Worm (Caenorhabditis elegans) whole organism, L3 larva: Measurements from ENCODE around the gene C29H12.2.

Experiments
- R02D3.7 ChIP-seq: fragments of 150-350 bp; optimal IDR thresholded peaks from 2 replicates; lab custom pipeline; 2014; ENCODE audit warnings: missing biosample characterization, missing genetic modification characterization
- ZK546.5 ChIP-seq: sonication (generic microtip); optimal IDR thresholded peaks from 2 replicates; lab custom pipeline; 2017; ENCODE audit warnings: missing biosample characterization, missing genetic modification characterization
- aly-2 ChIP-seq: fragments of 150-350 bp; optimal IDR thresholded peaks from 2 replicates; lab custom pipeline; 2014; ENCODE audit warnings: missing biosample characterization, missing genetic modification characterization
- ama-1 ChIP-seq: fragments of 150-350 bp; optimal IDR thresholded peaks from 2 replicates; lab custom pipeline; 2018
- ceh-28 ChIP-seq: fragments of 150-350 bp; optimal IDR thresholded peaks from 2 replicates; lab custom pipeline; 2014; ENCODE audit warnings: missing biosample characterization, missing genetic modification reagents, missing genetic modification characterization
- ceh-82 ChIP-seq: fragments of 150-350 bp; optimal IDR thresholded peaks from 2 replicates; lab custom pipeline; 2014; ENCODE audit warnings: missing biosample characterization, missing genetic modification characterization
- ceh-9 ChIP-seq: sonication (generic microtip); optimal IDR thresholded peaks from 2 replicates; lab custom pipeline; 2018; ENCODE audit warnings: missing biosample characterization, missing genetic modification characterization
- daf-12 ChIP-seq: fragments of 150-350 bp; optimal IDR thresholded peaks from 2 replicates; lab custom pipeline; 2014; ENCODE audit warnings: missing biosample characterization, missing genetic modification reagents, missing genetic modification characterization
- egl-27 ChIP-seq: sonication (generic microtip); optimal IDR thresholded peaks from 4 replicates; lab custom pipeline; 2017; ENCODE audit warnings: missing biosample characterization, missing genetic modification reagents, missing genetic modification characterization
- egl-5 ChIP-seq: fragments of 150-350 bp; optimal IDR thresholded peaks from 2 replicates; lab custom pipeline; 2017; ENCODE audit warnings: missing biosample characterization, missing genetic modification reagents, missing genetic modification characterization, inconsistent platforms
- elt-1 ChIP-seq: fragments of 150-350 bp; optimal IDR thresholded peaks from 2 replicates; lab custom pipeline; 2014; ENCODE audit warnings: missing biosample characterization, missing genetic modification characterization
- elt-2 ChIP-seq: sonication (generic microtip); optimal IDR thresholded peaks from 2 replicates; lab custom pipeline; 2016; ENCODE audit warnings: missing genetic modification reagents, mild to moderate bottlenecking, missing genetic modification characterization, missing compliant biosample characterization
- elt-3 ChIP-seq, 3 experiments: fragments of 150-350 bp in 1 of 3; sonication (generic microtip) in 2 of 3; optimal IDR thresholded peaks; 2 replicates in 2 of 3; 4 replicates in 1 of 3; lab custom pipeline; 2014 to 2017; ENCODE audit warnings: missing biosample characterization in 3 of 3, missing genetic modification characterization in 3 of 3
- eor-1 ChIP-seq, 2 experiments: fragments of 150-350 bp; optimal IDR thresholded peaks; 2 replicates each; lab custom pipeline; 2014 to 2018; ENCODE audit warnings: missing biosample characterization in 2 of 2, missing genetic modification characterization in 2 of 2
- fkh-10 ChIP-seq: sonication (generic microtip); optimal IDR thresholded peaks from 2 replicates; lab custom pipeline; 2017; ENCODE audit warnings: missing biosample characterization, missing genetic modification reagents, missing genetic modification characterization
- fos-1 ChIP-seq: fragments of 150-350 bp; optimal IDR thresholded peaks from 2 replicates; lab custom pipeline; 2014; ENCODE audit warnings: missing biosample characterization, missing genetic modification characterization
- hmg-11 ChIP-seq: sonication (generic microtip); optimal IDR thresholded peaks from 2 replicates; lab custom pipeline; 2016; ENCODE audit warnings: missing genetic modification characterization, missing compliant biosample characterization
- jun-1 ChIP-seq: fragments of 150-350 bp; optimal IDR thresholded peaks from 2 replicates; lab custom pipeline; 2014; ENCODE audit warnings: missing biosample characterization, missing genetic modification reagents, missing genetic modification characterization
- lin-15B ChIP-seq: fragments of 150-350 bp; optimal IDR thresholded peaks from 2 replicates; lab custom pipeline; 2014; ENCODE audit warnings: missing biosample characterization, missing genetic modification characterization
- lin-39 ChIP-seq: fragments of 150-350 bp; optimal IDR thresholded peaks from 2 replicates; lab custom pipeline; 2018; ENCODE audit warnings: missing biosample characterization, missing genetic modification reagents, missing genetic modification characterization
- mdl-1 ChIP-seq: fragments of 150-350 bp; optimal IDR thresholded peaks from 2 replicates; lab custom pipeline; 2014; ENCODE audit warnings: missing biosample characterization, missing genetic modification characterization
- nhr-11 ChIP-seq: fragments of 150-350 bp; optimal IDR thresholded peaks from 2 replicates; lab custom pipeline; 2014; ENCODE audit warnings: missing biosample characterization, missing genetic modification characterization
- nhr-12 ChIP-seq: fragments of 150-350 bp; optimal IDR thresholded peaks from 2 replicates; lab custom pipeline; 2014; ENCODE audit warnings: missing biosample characterization, missing genetic modification characterization
- nhr-23 ChIP-seq: fragments of 150-350 bp; optimal IDR thresholded peaks from 2 replicates; lab custom pipeline; 2014; ENCODE audit warnings: missing biosample characterization, missing genetic modification reagents, missing genetic modification characterization
- nhr-28 ChIP-seq: fragments of 150-350 bp; optimal IDR thresholded peaks from 2 replicates; lab custom pipeline; 2014; ENCODE audit warnings: missing biosample characterization, missing genetic modification characterization
- nhr-43 ChIP-seq: sonication (generic microtip); optimal IDR thresholded peaks from 2 replicates; lab custom pipeline; 2016; ENCODE audit warnings: mild to moderate bottlenecking, missing genetic modification characterization, missing compliant biosample characterization; ENCODE audit not compliant: poor library complexity, severe bottlenecking
- nhr-67 ChIP-seq: fragments of 150-350 bp; optimal IDR thresholded peaks from 2 replicates; lab custom pipeline; 2014; ENCODE audit warnings: missing biosample characterization, missing genetic modification characterization
- nhr-76 ChIP-seq: fragments of 150-350 bp; sonication (generic microtip); optimal IDR thresholded peaks from 5 replicates; lab custom pipeline; 2014; ENCODE audit warnings: missing biosample characterization, missing genetic modification characterization
- nhr-77 ChIP-seq: fragments of 150-350 bp; optimal IDR thresholded peaks from 2 replicates; lab custom pipeline; 2014; ENCODE audit warnings: missing biosample characterization, missing genetic modification characterization
- pha-4 ChIP-seq: fragments of 150-350 bp; optimal IDR thresholded peaks from 2 replicates; lab custom pipeline; 2014; ENCODE audit warnings: missing biosample characterization, missing genetic modification reagents, missing genetic modification characterization
- pqm-1 ChIP-seq: fragments of 150-350 bp; optimal IDR thresholded peaks from 2 replicates; lab custom pipeline; 2017; ENCODE audit warnings: missing biosample characterization, missing genetic modification characterization, inconsistent platforms
- sea-2 ChIP-seq: fragments of 150-350 bp; sonication (generic microtip); optimal IDR thresholded peaks from 4 replicates; lab custom pipeline; 2014; ENCODE audit warnings: missing biosample characterization, missing genetic modification reagents, missing genetic modification characterization
- skn-1 ChIP-seq: fragments of 150-350 bp; optimal IDR thresholded peaks from 2 replicates; lab custom pipeline; 2014; ENCODE audit warnings: missing biosample characterization, missing genetic modification characterization
- snpc-4 ChIP-seq: fragments of 150-350 bp; optimal IDR thresholded peaks from 2 replicates; lab custom pipeline; 2014; ENCODE audit warnings: missing biosample characterization, missing genetic modification characterization
- tbx-2 ChIP-seq: sonication (generic microtip); optimal IDR thresholded peaks from 2 replicates; lab custom pipeline; 2016; ENCODE audit warnings: mild to moderate bottlenecking, missing genetic modification characterization, missing compliant biosample characterization
- unc-39 ChIP-seq: sonication (generic microtip); optimal IDR thresholded peaks from 4 replicates; lab custom pipeline; 2017; ENCODE audit warnings: missing biosample characterization, missing genetic modification characterization
- unc-62 ChIP-seq: fragments of 150-350 bp; sonication (generic microtip); optimal IDR thresholded peaks from 4 replicates; lab custom pipeline; 2014; ENCODE audit warnings: missing biosample characterization, missing genetic modification reagents, missing genetic modification characterization
- zag-1 ChIP-seq: fragments of 150-350 bp; optimal IDR thresholded peaks from 2 replicates; lab custom pipeline; 2014; ENCODE audit warnings: missing biosample characterization, missing genetic modification characterization
- ztf-4 ChIP-seq: fragments of 150-350 bp; optimal IDR thresholded peaks from 2 replicates; lab custom pipeline; 2014; ENCODE audit warnings: missing biosample characterization, missing genetic modification characterization

Gene C29H12.2

ce11 chrII:6123513-6123912, at the start of gene C29H12.2:
C29H12.2 (plus strand) TSS chrII:6123809.
- TF ChIP-seq pha-4 (tag; lab: Kevin White, UChicago), result peak; percentile 29
- no peak for TF ChIP-seq elt-1 (tag; lab: Kevin White, UChicago)
- no peak for TF ChIP-seq nhr-43 (tag; lab: Kevin White, UChicago)

- no peak for TF ChIP-seq nhr-67 (tag; lab: Kevin White, UChicago)
- no peak for TF ChIP-seq daf-12 (tag; lab: Kevin White, UChicago)
- TF ChIP-seq ama-1 (lab: Kevin White, UChicago), result no peak
- TF ChIP-seq elt-3 (tag; optimal IDR thresholded peaks at IDR 0.05; lab: Kevin White, UChicago), result no peak
- no peak for TF ChIP-seq nhr-11 (tag; lab: Kevin White, UChicago)
- no peak for TF ChIP-seq eor-1 (tag; optimal IDR thresholded peaks at IDR 0.05; lab: Kevin White, UChicago)
- no peak for TF ChIP-seq snpc-4 (tag; lab: Kevin White, UChicago)
These were observed 46.0 kb upstream of the C29H12.2 start, which contains the start of gene H12I13.6 for ce11 chrII:6077604-6078003. H12I13.6 (plus strand) TSS chrII:6077904.

- TF ChIP-seq hmg-11 (tag; lab: Kevin White, UChicago) (no peak), ceh-9 (tag; lab: Kevin White, UChicago) (no peak), nhr-28 (tag; lab: Kevin White, UChicago) (no peak), pqm-1 (tag; lab: Kevin White, UChicago) (no peak), ZK546.5 (no peak), mdl-1 (tag; lab: Kevin White, UChicago) (no peak), zag-1 (tag; lab: Kevin White, UChicago) (no peak), snpc-4 (tag; lab: Kevin White, UChicago) (no peak), elt-1 (tag; lab: Kevin White, UChicago) (no peak), fos-1 (tag; lab: Kevin White, UChicago) (no peak), elt-2 (tag; lab: Kevin White, UChicago) (no peak), nhr-77 (tag; lab: Kevin White, UChicago) (no peak), fkh-10 (GFP tag; lab: Kevin White, UChicago) (no peak), skn-1 (no peak), aly-2 (no peak), sea-2 (GFP tag; lab: Kevin White, UChicago) (no peak), ceh-28 (tag; lab: Kevin White, UChicago) (no peak), jun-1 (no peak)
- TF ChIP-seq, all 47 proteins: peak for 0
These were observed 42.9 kb upstream of the C29H12.2 start, which contains the start of gene fbf-1 for ce11 chrII:6080743-6081142. fbf-1 (minus strand) TSS chrII:6080843.

- no peak for TF ChIP-seq hmg-11 (tag; lab: Kevin White, UChicago)
- no peak for TF ChIP-seq daf-12 (tag; lab: Kevin White, UChicago)
- TF ChIP-seq fkh-10 (GFP tag; lab: Kevin White, UChicago), result no peak
- TF ChIP-seq lin-39 (tag; lab: Kevin White, UChicago), result no peak
- TF ChIP-seq ZK546.5, result no peak
- no peak for TF ChIP-seq unc-39 (tag; lab: Kevin White, UChicago)
- TF ChIP-seq R02D3.7 (tag; lab: Kevin White, UChicago), result no peak
- TF ChIP-seq unc-62 (GFP tag; lab: Kevin White, UChicago), result no peak
- TF ChIP-seq nhr-67 (tag; lab: Kevin White, UChicago), result no peak
- no peak for TF ChIP-seq lin-15B
- TF ChIP-seq skn-1, result no peak
- TF ChIP-seq nhr-77 (tag; lab: Kevin White, UChicago), result no peak
- no peak for TF ChIP-seq elt-3 (tag; optimal IDR thresholded peaks at IDR 0.05; lab: Kevin White, UChicago)
- TF ChIP-seq zag-1 (tag; lab: Kevin White, UChicago), result no peak
- no peak for TF ChIP-seq egl-5
These were observed 41.0 kb upstream of the C29H12.2 start, which contains the start of gene F21H12.3 for ce11 chrII:6082620-6083019. F21H12.3 (plus strand) TSS chrII:6082920.

- TF ChIP-seq elt-2 (tag; lab: Kevin White, UChicago) (peak; percentile 35), nhr-77 (tag; lab: Kevin White, UChicago) (no peak)
These were observed 32.2 kb upstream of the C29H12.2 start, which contains the start of the genes fbf-2 and nspg-3 for ce11 chrII:6091380-6091779. fbf-2 (minus strand) TSS chrII:6091480. nspg-3 (plus strand) TSS chrII:6091767.

ce11 chrII:6097441-6097840, 26.2 kb upstream of the C29H12.2 start, which contains the start of the genes tpp-2 and rbbp-5:
tpp-2 (minus strand) TSS chrII:6097597.
rbbp-5 (plus strand) TSS chrII:6097830.
- TF ChIP-seq nhr-28 (tag; lab: Kevin White, UChicago), result no peak
- TF ChIP-seq snpc-4 (tag; lab: Kevin White, UChicago), result peak; percentile 61
- TF ChIP-seq elt-1 (tag; lab: Kevin White, UChicago), result no peak
- TF ChIP-seq aly-2, result no peak
- TF ChIP-seq tbx-2 (tag; lab: Kevin White, UChicago), result no peak
- no peak for TF ChIP-seq fkh-10 (GFP tag; lab: Kevin White, UChicago)
- no peak for TF ChIP-seq sea-2 (GFP tag; lab: Kevin White, UChicago)
- TF ChIP-seq nhr-43 (tag; lab: Kevin White, UChicago), result peak; percentile 65
- no peak for TF ChIP-seq lin-39 (tag; lab: Kevin White, UChicago)
- no peak for TF ChIP-seq nhr-12 (tag; lab: Kevin White, UChicago)
- no peak for TF ChIP-seq ceh-28 (tag; lab: Kevin White, UChicago)
- no peak for TF ChIP-seq ZK546.5
- TF ChIP-seq ceh-82, result no peak
- peak; percentile 20 for TF ChIP-seq pqm-1 (tag; lab: Kevin White, UChicago)
- TF ChIP-seq nhr-23, result no peak
- TF ChIP-seq nhr-76 (tag; lab: Kevin White, UChicago), result no peak
- no peak for TF ChIP-seq unc-39 (tag; lab: Kevin White, UChicago)
- TF ChIP-seq eor-1 (tag; optimal IDR thresholded peaks at IDR 0.05; lab: Kevin White, UChicago), result no peak
- peak; percentile 44 for TF ChIP-seq skn-1
- TF ChIP-seq jun-1, result no peak
- peak; percentile 37 for TF ChIP-seq elt-2 (tag; lab: Kevin White, UChicago)
- no peak for TF ChIP-seq nhr-67 (tag; lab: Kevin White, UChicago)
- TF ChIP-seq R02D3.7 (tag; lab: Kevin White, UChicago), result no peak
- no peak for TF ChIP-seq egl-27
- no peak for TF ChIP-seq ztf-4
